Fruit fly (Drosophila melanogaster) whole organism, prepupa: ENCODE data around the gene Lcp65Ag3.
A peak's percentile ranks its signal among the peaks of the same experiment; 100 is the strongest.

Experiments used
- Blimp-1 ChIP-seq: fragments of 200-800 bp; sonication (Bioruptor generic); optimal IDR thresholded peaks from 3 replicates; lab custom pipeline; 2017; ENCODE audit warnings: missing biosample characterization, missing genetic modification characterization, mild to moderate bottlenecking, moderate library complexity, missing genetic modification reagents
- CG11762 ChIP-seq: fragments of 200-800 bp; sonication (Bioruptor generic); optimal IDR thresholded peaks from 3 replicates; lab custom pipeline; 2016; ENCODE audit warnings: missing biosample characterization, missing genetic modification characterization; ENCODE audit not compliant: insufficient read depth
- CG15336 ChIP-seq: fragments of 200-800 bp; sonication (Bioruptor generic); IDR thresholded peaks from 2 replicates; pipeline ENCODE4 v1.3.6; 2022; ENCODE audit warnings: missing biosample characterization, missing genetic modification characterization
- CG1621 ChIP-seq: fragments of 200-800 bp; sonication (Bioruptor generic); optimal IDR thresholded peaks from 3 replicates; lab custom pipeline; 2018; ENCODE audit warnings: missing biosample characterization, mild to moderate bottlenecking, missing genetic modification characterization
- CG31627 ChIP-seq: fragments of 200-800 bp; sonication (Bioruptor generic); optimal IDR thresholded peaks from 3 replicates; lab custom pipeline; 2016; ENCODE audit warnings: missing biosample characterization, missing genetic modification characterization
- CG32006 ChIP-seq: fragments of 200-800 bp; sonication (Bioruptor generic); optimal IDR thresholded peaks from 3 replicates; lab custom pipeline; 2017; ENCODE audit warnings: missing biosample characterization, mild to moderate bottlenecking, missing genetic modification characterization
- CG34406 ChIP-seq: fragments of 200-800 bp; sonication (Bioruptor generic); optimal IDR thresholded peaks from 3 replicates; lab custom pipeline; 2016; ENCODE audit warnings: missing biosample characterization, missing genetic modification characterization
- CG3919 ChIP-seq: fragments of 200-800 bp; sonication (Bioruptor generic); optimal IDR thresholded peaks from 3 replicates; lab custom pipeline; 2016; ENCODE audit warnings: missing biosample characterization, missing genetic modification characterization
- CG6163 ChIP-seq: fragments of 200-800 bp; sonication (Bioruptor generic); IDR thresholded peaks from 3 replicates; pipeline ENCODE4 v1.3.6; 2022; ENCODE audit warnings: missing biosample characterization, missing genetic modification characterization
- CG6276 ChIP-seq: fragments of 200-800 bp; sonication (Bioruptor generic); optimal IDR thresholded peaks from 2 replicates; lab custom pipeline; 2017; ENCODE audit warnings: missing biosample characterization, mild to moderate bottlenecking, missing genetic modification characterization
- CG6792 ChIP-seq: fragments of 200-800 bp; sonication (Bioruptor generic); optimal IDR thresholded peaks from 3 replicates; lab custom pipeline; 2016; ENCODE audit warnings: missing biosample characterization, missing genetic modification characterization
- CG6808 ChIP-seq: fragments of 200-800 bp; sonication (Bioruptor generic); optimal IDR thresholded peaks from 3 replicates; lab custom pipeline; 2017; ENCODE audit warnings: missing biosample characterization, missing genetic modification characterization, mild to moderate bottlenecking, moderate library complexity, missing genetic modification reagents
- CG8632 ChIP-seq: fragments of 200-800 bp; sonication (Bioruptor generic); optimal IDR thresholded peaks from 3 replicates; lab custom pipeline; 2016; ENCODE audit warnings: missing biosample characterization, missing genetic modification characterization
- CG9139 ChIP-seq: fragments of 200-800 bp; sonication (Bioruptor generic); optimal IDR thresholded peaks from 3 replicates; lab custom pipeline; 2017; ENCODE audit warnings: missing biosample characterization, mild to moderate bottlenecking, missing genetic modification characterization
- Eip75B ChIP-seq: fragments of 200-800 bp; sonication (Bioruptor generic); optimal IDR thresholded peaks from 3 replicates; lab custom pipeline; 2016; ENCODE audit warnings: missing biosample characterization, missing genetic modification characterization
- Eip78C ChIP-seq: fragments of 200-800 bp; sonication (Bioruptor generic); peaks from one replicate; lab custom pipeline; 2016; ENCODE audit warnings: missing biosample characterization, missing genetic modification characterization
- Ets96B ChIP-seq: fragments of 200-800 bp; optimal IDR thresholded peaks from 2 replicates; lab custom pipeline; 2019; ENCODE audit warnings: missing biosample characterization, mild to moderate bottlenecking, missing genetic modification characterization, moderate library complexity
- Hr39 ChIP-seq: fragments of 200-800 bp; sonication (Bioruptor generic); optimal IDR thresholded peaks from 2 replicates; lab custom pipeline; 2016; ENCODE audit warnings: missing biosample characterization, missing genetic modification characterization
- Lpt ChIP-seq: fragments of 200-800 bp; sonication (Bioruptor generic); optimal IDR thresholded peaks from 3 replicates; lab custom pipeline; 2016; ENCODE audit warnings: missing biosample characterization, missing genetic modification characterization
- Met ChIP-seq: fragments of 200-800 bp; sonication (Bioruptor generic); optimal IDR thresholded peaks from 3 replicates; lab custom pipeline; 2016; ENCODE audit warnings: missing biosample characterization, missing genetic modification characterization
- OdsH ChIP-seq: fragments of 200-800 bp; sonication (Bioruptor generic); optimal IDR thresholded peaks from 3 replicates; lab custom pipeline; 2016; ENCODE audit warnings: missing biosample characterization, missing genetic modification characterization
- Sox102F ChIP-seq: fragments of 200-800 bp; sonication (Bioruptor generic); optimal IDR thresholded peaks from 2 replicates; lab custom pipeline; 2016; ENCODE audit warnings: missing biosample characterization, mild to moderate bottlenecking, missing genetic modification characterization
- acj6 ChIP-seq: fragments of 200-800 bp; sonication (Bioruptor generic); optimal IDR thresholded peaks from 3 replicates; lab custom pipeline; 2016; ENCODE audit warnings: missing biosample characterization, missing genetic modification characterization
- dac ChIP-seq: fragments of 200-800 bp; sonication (Bioruptor generic); optimal IDR thresholded peaks from 2 replicates; lab custom pipeline; 2017; ENCODE audit warnings: missing biosample characterization, mild to moderate bottlenecking, missing genetic modification characterization
- esn ChIP-seq: fragments of 200-800 bp; sonication (Bioruptor generic); optimal IDR thresholded peaks from 2 replicates; lab custom pipeline; 2016; ENCODE audit warnings: missing biosample characterization, mild to moderate bottlenecking, missing genetic modification characterization, moderate library complexity
- fd85E ChIP-seq: fragments of 200-800 bp; sonication (Bioruptor generic); optimal IDR thresholded peaks from 3 replicates; lab custom pipeline; 2016; ENCODE audit warnings: missing biosample characterization, missing genetic modification characterization
- fkh ChIP-seq: fragments of 200-800 bp; sonication (Bioruptor generic); optimal IDR thresholded peaks from 3 replicates; lab custom pipeline; 2017; ENCODE audit warnings: missing biosample characterization, mild to moderate bottlenecking, missing genetic modification characterization, moderate library complexity
- lz ChIP-seq: fragments of 200-800 bp; sonication (Bioruptor generic); optimal IDR thresholded peaks from 3 replicates; lab custom pipeline; 2016; ENCODE audit warnings: missing biosample characterization, missing genetic modification characterization
- net ChIP-seq: fragments of 200-800 bp; sonication (Bioruptor generic); optimal IDR thresholded peaks from 3 replicates; lab custom pipeline; 2016; ENCODE audit warnings: missing biosample characterization, missing genetic modification characterization
- pdm3 ChIP-seq: fragments of 200-800 bp; sonication (Bioruptor generic); optimal IDR thresholded peaks from 3 replicates; lab custom pipeline; 2016; ENCODE audit warnings: missing biosample characterization, missing genetic modification characterization
- salr ChIP-seq, 2 experiments: fragments of 200-800 bp; sonication (Bioruptor generic); optimal IDR thresholded peaks; 3 replicates each; lab custom pipeline; 2016 to 2018; ENCODE audit warnings: missing biosample characterization in 2 of 2, missing genetic modification characterization in 2 of 2, mild to moderate bottlenecking in 1 of 2
- svp ChIP-seq: fragments of 200-800 bp; sonication (Bioruptor generic); peaks from one replicate; lab custom pipeline; 2016; ENCODE audit warnings: missing biosample characterization, missing genetic modification characterization
- topi ChIP-seq: fragments of 200-800 bp; sonication (Bioruptor generic); optimal IDR thresholded peaks from 3 replicates; lab custom pipeline; 2016; ENCODE audit warnings: missing biosample characterization, missing genetic modification characterization

Gene Lcp65Ag3

DNA sequence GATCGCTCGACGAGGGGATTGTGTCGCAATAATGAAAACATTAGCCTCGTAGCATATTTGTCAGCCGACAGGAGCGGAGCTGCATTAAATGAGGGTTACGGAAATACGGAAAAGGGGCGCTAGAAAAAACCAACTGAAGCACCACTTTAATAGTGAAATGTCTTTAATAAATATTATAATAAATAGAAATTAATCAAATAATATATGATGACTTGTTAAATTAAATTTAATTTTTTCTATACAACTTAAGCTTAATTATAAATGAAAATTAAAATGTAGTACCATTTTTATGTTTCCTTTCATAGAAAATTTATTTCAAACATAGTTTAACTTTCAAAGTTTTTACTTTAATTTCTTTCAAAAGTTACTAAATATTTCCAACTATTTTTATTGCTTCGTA, 31.2 kb upstream of the Lcp65Ag3 start:
- TF ChIP-seq CG1621 (tag; lab: Kevin White, UChicago) (no peak), CG9139 (GFP tag; lab: Kevin White, UChicago) (no peak), CG34406 (GFP tag; lab: Kevin White, UChicago) (no peak), CG3919 (GFP tag; lab: Kevin White, UChicago) (no peak), pdm3 (GFP tag; lab: Kevin White, UChicago) (no peak)

DNA sequence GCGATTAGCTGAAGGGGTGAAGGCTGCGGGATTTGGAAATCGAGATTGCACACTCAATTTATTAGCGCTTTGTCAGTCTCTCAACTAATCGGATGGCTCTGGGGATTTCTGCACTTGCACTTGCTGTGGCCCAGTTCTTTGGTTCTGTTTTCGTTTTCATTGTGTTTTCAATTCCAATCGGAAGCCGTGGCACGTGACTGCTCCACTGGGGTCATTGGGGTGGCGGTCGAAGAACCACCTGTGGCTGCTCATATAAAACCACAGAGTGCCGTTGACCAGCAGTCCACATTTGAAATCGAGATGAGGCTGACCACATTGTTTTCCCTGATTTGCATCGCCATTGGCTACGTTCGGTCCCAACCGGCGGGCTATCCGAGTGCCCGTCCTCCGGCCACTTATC, 29.7 kb upstream of the Lcp65Ag3 start, which contains the start of gene Cpr65Az:
TSS of gene Cpr65Az (plus strand) at position 301 of the 400 bp plus-strand sequence.
- no peak for TF ChIP-seq OdsH (GFP tag; lab: Kevin White, UChicago)
- TF ChIP-seq CG1621 (tag; lab: Kevin White, UChicago) = no peak
- no peak for TF ChIP-seq CG8632
- no peak for TF ChIP-seq CG6163 (GFP tag; lab: Robert Waterston, UW)
- no peak for TF ChIP-seq CG31627 (GFP tag; lab: Kevin White, UChicago)
- TF ChIP-seq Sox102F = no peak
- TF ChIP-seq Ets96B (tag; lab: Kevin White, UChicago) = no peak
- TF ChIP-seq CG6792 (GFP tag; lab: Kevin White, UChicago) = no peak
- no peak for TF ChIP-seq topi (GFP tag; lab: Kevin White, UChicago)
- no peak for TF ChIP-seq Eip75B (GFP tag; lab: Kevin White, UChicago)
- no peak for TF ChIP-seq fkh
- TF ChIP-seq CG11762 (GFP tag; lab: Kevin White, UChicago) = no peak
- TF ChIP-seq salr (GFP tag; optimal IDR thresholded peaks at IDR 0.05; lab: Kevin White, UChicago) = no peak
- no peak for TF ChIP-seq acj6 (GFP tag; lab: Kevin White, UChicago)
- TF ChIP-seq esn = no peak
- no peak for TF ChIP-seq CG6808 (GFP tag; lab: Kevin White, UChicago)
- TF ChIP-seq fd85E (GFP tag; lab: Kevin White, UChicago) = no peak

DNA sequence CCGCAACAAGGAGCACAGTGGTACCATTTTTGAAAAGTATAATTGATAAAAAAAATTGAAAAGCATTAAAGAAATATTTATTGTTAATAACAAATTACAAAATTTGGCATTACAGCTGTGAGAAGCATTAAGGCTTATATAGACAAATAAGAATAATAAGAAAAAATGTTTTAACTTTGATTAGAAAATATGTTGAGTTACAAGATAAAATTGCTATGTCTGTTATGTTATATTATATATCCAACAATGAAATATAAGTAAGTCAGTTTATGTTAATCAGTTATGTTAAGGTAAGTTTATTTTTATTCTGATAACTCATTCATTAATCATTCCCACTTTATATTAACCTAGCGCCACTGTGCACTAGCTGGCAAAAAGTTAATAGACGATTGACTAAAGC, 29.1 kb upstream of the Lcp65Ag3 start:
- TF ChIP-seq dac (GFP tag; lab: Kevin White, UChicago) = no peak
- peak; percentile 47 for TF ChIP-seq svp (GFP tag; lab: Kevin White, UChicago)

DNA sequence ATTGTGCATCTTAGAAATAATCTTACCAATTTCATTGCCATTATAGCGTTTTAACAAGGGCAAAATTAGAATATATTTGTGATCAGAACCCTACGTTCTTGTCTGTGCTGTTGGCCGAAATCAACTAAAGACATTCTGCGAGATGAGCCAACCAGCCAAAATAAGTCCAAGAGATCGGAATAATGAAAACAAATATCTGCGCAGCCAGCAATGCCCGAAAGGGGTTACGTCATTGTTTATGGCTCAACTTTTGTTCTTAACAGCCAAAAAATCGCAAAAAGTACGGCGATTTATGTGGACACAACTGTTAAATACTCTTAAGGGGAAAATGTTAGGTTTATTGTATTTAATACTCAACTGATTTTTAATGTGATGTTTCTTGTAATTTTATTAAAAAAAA, 27.7 kb upstream of the Lcp65Ag3 start, which contains the start of gene Cpr65Ay:
TSS of gene Cpr65Ay (minus strand) at position 101 of the 400 bp plus-strand sequence.
- TF ChIP-seq svp (GFP tag; lab: Kevin White, UChicago) = no peak
- no peak for TF ChIP-seq CG31627 (GFP tag; lab: Kevin White, UChicago)
- TF ChIP-seq Met = no peak
- no peak for TF ChIP-seq OdsH (GFP tag; lab: Kevin White, UChicago)
- no peak for TF ChIP-seq pdm3 (GFP tag; lab: Kevin White, UChicago)
- no peak for TF ChIP-seq Hr39 (GFP tag; lab: Kevin White, UChicago)
- TF ChIP-seq CG6792 (GFP tag; lab: Kevin White, UChicago) = no peak
- no peak for TF ChIP-seq lz (GFP tag; lab: Kevin White, UChicago)
- TF ChIP-seq net (GFP tag; lab: Kevin White, UChicago) = no peak
- no peak for TF ChIP-seq CG11762 (GFP tag; lab: Kevin White, UChicago)
- no peak for TF ChIP-seq CG8632
- TF ChIP-seq esn = no peak
- no peak for TF ChIP-seq Blimp-1 (GFP tag; lab: Kevin White, UChicago)
- TF ChIP-seq CG15336 (GFP tag; lab: Robert Waterston, UW) = no peak
- TF ChIP-seq CG6163 (GFP tag; lab: Robert Waterston, UW) = no peak

DNA sequence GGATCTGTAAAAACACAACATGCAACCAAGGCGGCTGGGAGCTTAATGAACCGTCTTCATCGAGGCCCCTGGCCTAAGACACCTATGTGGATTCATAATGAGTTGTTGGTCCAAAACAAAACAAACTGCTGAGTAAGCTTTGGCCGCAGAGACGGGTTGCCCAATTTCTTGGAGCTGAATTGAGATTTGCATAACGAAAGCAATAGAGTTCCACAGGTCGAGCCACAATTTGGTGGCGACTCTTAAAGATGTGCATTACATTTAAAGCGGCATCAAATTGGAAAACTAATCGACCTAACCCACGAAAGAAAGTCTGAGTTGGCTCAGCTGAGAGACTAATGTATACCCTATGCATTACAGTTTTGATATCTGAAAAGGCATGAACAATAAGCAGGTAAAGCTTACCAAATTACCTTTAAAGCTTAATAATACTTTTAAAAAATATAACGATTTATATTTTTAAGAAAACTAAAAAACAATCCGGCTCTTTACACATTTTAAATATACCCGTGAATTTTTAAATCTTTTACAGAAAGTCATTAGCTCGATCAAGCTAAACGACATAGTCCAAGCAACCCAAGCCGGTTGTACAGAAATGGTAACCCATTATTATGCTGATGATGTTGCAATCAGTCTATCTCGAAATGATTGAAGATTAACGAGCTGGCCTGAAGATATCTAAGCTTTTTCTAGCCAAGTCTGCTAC, 26.7 kb upstream of the Lcp65Ag3 start, which contains the start of gene CG13297:
TSS of gene CG13297 (minus strand) at position 51 of the 706 bp plus-strand sequence.
- TF ChIP-seq CG6276 (peak; percentile 33), CG32006 (GFP tag; lab: Kevin White, UChicago) (peak; percentile 14), Met (no peak), lz (GFP tag; lab: Kevin White, UChicago) (no peak), dac (GFP tag; lab: Kevin White, UChicago) (no peak), Lpt (GFP tag; lab: Kevin White, UChicago) (no peak), CG31627 (GFP tag; lab: Kevin White, UChicago) (no peak), Eip78C (peak; percentile 34)
